Fruit fly (Drosophila melanogaster) S2 (cell line): ENCODE results near the gene CG1571.

Experiments used
- CG8478 ChIP-seq: fragments of >200 bp; optimal IDR thresholded peaks from 2 replicates; lab custom pipeline; 2018
- CTCF ChIP-seq, 2 experiments: fragments of >200 bp; optimal IDR thresholded peaks; 2 replicates each; lab custom pipeline; 2018

CG1571 gene

DNA sequence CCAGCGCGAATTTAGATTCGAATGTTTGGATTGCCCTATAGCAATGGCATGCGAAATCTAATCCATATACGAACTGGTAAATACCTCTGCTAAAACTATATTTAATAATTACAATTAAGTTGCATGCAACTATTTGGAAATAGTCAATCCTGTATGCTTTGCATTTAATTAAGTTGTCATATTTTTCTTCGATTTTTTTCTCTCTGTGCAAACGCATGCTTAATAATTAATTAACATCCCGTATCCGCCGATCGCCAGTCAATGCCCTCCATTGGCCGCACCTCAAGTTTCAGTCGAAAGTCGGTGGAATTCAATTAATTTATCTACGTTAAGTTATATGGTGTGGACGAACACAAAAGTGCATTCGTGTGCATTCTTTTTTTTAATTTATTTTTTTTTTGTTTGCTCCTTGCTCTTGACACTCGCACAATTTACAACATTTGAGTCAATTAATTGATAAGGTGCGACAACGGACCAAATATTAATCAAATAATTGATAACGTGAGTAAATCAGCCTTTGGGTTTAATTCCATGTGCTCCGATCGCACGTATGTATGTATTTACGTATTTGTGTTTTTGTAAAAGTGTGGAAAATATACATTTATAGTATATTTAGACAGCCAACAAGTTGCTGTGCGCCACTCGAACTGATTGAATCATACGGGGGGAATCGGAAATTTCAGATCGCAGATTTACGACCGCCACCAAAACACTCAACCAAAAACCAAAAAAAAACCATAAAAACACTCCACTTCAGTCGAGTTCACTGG is 30.8 kb downstream of the CG1571 start:
- no peak for TF ChIP-seq CTCF (optimal IDR thresholded peaks at IDR 0.05; lab: Kevin White, UChicago)
- no peak for TF ChIP-seq CG8478 (lab: Kevin White, UChicago)

DNA sequence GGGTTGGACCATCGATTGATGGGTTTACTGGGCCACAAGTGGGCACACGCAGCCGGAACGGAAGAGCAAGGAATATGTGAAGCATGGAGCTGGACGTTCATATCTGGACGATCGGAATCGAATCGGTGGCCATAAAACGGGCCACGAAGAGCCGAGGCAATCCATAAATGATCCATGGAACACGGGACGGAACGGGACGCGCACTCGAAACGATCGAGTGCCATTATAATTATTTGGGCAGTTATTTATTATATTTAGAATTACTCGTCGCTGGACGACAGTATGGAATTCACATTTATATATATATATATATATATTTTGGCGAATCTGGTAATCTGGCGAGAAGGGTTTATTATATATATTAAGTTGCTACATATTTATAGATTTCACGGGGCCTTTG is 32.3 kb downstream of the CG1571 start:
- TF ChIP-seq CG8478 (lab: Kevin White, UChicago) (no peak), CTCF (optimal IDR thresholded peaks at IDR 0.05; lab: Kevin White, UChicago) (no peak)

DNA sequence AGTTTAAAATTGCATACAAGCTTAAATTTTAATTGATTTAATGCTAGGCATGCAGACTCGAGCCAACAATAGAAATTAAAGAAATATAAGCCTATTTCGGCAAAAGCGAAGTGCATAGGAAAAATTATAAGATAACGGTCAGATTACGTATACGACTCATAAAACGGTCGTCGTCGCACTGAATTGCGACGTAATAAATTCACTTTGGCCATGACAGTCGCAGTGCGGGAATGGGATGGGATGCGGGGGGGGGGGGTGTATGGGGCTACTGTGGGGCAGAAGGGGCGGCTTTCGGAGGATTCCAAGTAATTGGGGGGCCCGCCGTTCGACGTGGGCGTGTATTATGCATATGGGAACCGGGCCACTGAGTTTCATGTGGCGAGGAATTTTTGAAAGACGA is 35.3 kb downstream of the CG1571 start:
- TF ChIP-seq CG8478 (lab: Kevin White, UChicago), result no peak
- no peak for TF ChIP-seq CTCF (optimal IDR thresholded peaks at IDR 0.05; lab: Kevin White, UChicago)

DNA sequence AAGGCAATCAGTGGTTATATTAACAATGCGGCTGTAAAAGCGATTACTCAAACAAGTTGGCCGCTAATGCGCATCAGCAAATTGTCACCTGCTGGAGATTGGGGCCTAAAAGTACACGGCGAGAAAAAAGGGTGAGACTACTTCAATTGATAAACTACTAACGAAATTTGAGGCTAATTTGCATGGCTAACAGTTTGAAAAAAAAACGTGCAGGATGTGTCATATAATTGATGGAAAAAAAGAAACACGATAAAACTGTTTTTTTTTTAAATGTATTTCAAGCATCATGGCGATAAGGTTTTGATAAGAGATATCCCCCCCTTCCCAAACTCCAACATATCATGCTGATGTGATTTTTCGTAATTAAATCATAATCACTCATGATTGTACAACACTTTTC is 37.0 kb downstream of the CG1571 start:
- TF ChIP-seq CTCF (optimal IDR thresholded peaks at IDR 0.05; lab: Kevin White, UChicago) (no peak), CG8478 (lab: Kevin White, UChicago) (no peak)

DNA sequence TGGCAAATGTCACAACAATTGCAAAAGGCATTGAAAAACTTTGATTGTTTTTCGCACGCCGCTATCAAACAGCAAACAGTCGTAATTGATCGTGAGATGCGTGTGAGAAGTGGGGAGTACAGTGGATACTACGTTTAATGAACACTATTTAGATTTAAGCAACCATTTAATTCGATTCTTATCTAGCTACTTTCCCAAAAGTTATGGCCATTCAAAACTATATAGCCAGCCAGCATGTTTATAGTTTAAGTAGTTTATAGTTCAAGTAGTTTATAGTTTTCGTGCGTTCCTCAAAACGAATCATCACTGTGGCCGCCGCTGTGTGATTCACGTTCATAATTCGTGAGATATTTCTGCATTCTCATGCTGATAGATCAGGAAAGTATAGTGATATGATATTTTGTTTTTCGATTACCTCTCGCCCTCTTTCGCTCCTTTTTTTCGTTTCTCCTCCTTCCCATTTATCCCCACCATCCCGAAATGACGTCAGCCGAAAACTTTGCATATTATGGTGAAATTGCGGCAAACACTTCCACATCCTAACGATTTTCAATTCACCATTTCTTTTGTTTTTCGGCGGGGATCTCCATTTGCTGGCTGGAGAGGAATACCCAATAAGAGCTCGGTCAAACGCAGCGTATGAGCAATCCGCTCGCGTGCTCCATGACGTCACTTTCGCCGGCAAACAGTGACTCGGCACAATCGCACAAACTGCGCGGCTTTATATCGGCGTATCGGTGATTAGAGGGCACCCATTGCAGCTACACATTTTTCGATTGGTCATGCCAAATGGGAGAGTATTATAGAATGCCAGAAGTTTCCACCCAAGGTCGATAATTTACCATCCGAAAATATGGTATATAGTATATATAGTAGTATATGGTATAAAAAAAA is 38.0 kb downstream of the CG1571 start:
- no peak for TF ChIP-seq CTCF (optimal IDR thresholded peaks at IDR 0.05; lab: Kevin White, UChicago)
- TF ChIP-seq CG8478 (lab: Kevin White, UChicago), result no peak

DNA sequence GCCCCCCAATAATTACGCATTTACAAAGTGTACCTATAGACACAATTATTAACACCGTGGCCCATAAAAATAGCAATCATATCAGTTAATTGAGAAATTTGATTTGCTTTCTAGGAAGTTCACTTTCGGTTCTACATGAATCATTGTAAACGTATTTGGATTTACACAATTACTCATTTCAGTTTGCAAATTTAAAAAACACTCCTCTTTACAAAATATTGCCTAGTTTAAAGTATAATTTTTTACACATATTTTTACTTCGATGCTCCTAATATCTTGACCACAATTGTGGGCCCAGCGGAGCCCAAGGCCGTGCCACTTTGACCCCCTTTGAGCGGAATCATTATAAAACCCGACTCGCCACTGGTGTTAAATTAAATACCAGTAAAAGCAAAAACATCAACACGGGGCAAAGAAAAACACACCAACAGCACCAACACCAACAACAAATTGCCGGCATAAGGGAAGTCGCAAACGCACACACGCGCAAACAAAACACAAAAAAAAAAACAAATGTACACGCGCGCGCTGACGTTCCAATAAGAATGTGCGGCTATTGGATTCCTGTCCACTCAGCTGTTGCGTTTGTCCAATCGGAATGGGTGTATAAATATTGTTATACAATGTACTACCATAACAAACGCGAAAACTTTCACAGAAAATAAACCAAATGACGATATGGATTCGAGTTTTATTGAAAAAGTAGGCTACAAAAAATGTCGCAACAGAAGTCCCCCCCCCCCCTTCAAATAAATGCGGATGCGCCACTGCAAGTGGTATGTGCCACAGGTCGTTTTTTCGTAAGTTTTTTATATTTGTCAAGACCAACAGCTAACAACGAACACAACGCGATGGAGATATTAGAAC is 39.0 kb downstream of the CG1571 start:
- no peak for TF ChIP-seq CG8478 (lab: Kevin White, UChicago)
- TF ChIP-seq CTCF (optimal IDR thresholded peaks at IDR 0.05; lab: Kevin White, UChicago), result no peak

DNA sequence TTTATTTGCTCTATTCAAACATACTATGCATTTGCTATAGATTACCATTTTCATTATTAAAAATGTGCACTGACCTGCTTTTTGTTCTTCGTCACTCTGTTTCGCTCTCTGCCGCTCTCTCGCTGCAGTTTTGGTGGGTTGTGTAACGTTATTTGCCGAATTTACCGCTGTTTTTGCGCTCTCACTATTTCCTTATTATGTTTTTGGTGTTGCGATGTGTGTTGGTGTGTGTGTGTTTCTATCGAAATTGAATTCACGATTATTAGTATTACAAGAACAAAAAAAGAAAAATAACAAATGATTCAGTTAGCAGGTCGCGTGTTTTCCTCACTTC is 39.6 kb downstream of the CG1571 start:
- no peak for TF ChIP-seq CTCF (optimal IDR thresholded peaks at IDR 0.05; lab: Kevin White, UChicago)
- TF ChIP-seq CG8478 (lab: Kevin White, UChicago), result no peak

DNA sequence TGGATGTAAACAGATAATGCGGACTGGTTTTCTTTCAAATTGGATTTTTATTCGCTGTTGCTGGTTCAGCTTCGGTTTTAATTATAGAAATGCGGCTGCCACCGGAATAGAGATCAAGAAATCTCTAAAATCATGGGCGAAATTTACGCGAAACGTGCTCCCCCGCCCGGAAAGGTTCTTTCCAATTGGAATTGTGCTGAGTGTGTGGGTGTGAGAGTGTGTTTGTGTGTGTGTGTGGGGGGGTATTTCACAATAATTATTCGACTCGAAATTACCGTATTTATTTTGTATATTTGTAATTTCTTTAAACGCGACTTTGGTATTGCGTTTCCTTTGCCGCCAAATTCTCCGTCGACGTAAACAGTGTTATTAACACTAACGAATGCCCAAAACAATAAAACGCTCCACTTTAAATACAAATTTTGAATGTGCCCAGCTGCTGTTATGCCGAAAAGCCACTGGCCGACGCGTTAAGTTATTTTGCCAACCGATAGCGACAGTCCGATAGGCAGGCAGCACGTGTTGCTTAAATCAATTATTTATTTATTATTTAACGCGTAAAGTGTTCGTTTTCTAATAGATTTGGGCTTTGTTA is 40.1 kb downstream of the CG1571 start, which contains the start of gene Gclc:
Gene Gclc, minus strand, starts transcription at position 431 of the 595 bp plus-strand sequence.
- TF ChIP-seq CG8478 (lab: Kevin White, UChicago) (no peak), CTCF (optimal IDR thresholded peaks at IDR 0.05; lab: Kevin White, UChicago) (no peak)

DNA sequence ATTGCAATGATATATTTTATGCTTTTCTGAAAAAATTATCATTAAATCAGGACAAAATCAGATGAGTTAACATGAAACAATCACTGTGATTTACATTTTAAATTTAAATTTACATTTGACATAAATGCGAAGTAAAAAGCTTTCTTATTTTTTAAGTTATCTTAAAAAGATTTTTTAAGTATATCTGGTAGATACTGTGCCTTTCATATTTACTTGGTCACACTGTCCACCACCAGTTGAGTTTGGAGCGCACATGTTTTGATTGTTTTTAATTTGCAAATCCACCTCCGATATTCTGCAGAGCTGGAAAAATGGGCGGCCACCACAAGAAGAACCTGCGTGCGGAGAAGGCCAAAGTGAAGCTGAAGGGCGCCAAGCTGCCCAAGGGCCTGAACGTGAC is 41.1 kb downstream of the CG1571 start, which contains the start of gene CG1575:
Gene CG1575, plus strand, starts transcription at position 200 of the 400 bp plus-strand sequence.
- TF ChIP-seq CTCF (optimal IDR thresholded peaks at IDR 0.05; lab: Kevin White, UChicago), result no peak
- TF ChIP-seq CG8478 (lab: Kevin White, UChicago), result no peak

DNA sequence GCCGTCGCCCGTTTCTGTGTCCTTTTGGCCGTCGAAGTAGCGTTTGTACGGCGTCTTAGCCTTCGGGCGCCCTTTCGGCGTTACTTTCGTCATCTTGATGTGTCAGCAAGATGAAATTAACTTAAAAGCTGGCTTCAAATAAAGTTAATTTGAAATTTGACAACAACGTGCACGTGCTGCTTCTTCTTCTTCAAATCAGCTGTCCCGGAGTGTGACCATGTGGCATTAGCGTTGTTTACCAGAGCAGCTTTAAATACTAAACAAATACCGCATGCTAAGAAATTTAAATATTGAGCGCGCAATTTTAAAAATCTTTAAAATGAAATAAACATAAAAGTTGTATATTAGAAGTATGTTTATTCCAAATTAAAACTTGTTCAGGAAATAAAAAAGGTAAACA is 45.3 kb downstream of the CG1571 start, which contains the start of gene CG2260:
Gene CG2260, minus strand, starts transcription at position 209 of the 400 bp plus-strand sequence.
- TF ChIP-seq CTCF (optimal IDR thresholded peaks at IDR 0.05; lab: Kevin White, UChicago), result no peak
- TF ChIP-seq CG8478 (lab: Kevin White, UChicago), result no peak

DNA sequence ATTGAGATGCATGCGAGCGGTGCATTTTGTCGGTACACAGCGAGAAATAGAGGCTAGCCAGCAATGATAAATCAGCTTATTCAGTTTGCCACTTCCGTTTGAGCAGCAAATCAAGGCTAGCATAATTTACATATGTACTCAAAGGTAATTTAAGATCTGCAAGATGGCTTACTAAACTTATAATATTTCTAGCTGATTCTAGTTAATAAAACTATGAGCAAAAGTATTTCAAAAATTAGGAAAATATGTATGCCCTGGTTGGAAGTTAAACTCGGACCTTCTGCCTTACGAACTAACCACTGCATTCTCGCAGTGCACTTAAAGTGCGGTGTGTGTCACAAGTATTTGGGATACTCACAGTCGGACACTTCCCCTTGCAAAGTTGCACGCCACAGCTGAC is 47.2 kb downstream of the CG1571 start:
- TF ChIP-seq CG8478 (lab: Kevin White, UChicago), result no peak
- TF ChIP-seq CTCF (optimal IDR thresholded peaks at IDR 0.05; lab: Kevin White, UChicago), result no peak

DNA sequence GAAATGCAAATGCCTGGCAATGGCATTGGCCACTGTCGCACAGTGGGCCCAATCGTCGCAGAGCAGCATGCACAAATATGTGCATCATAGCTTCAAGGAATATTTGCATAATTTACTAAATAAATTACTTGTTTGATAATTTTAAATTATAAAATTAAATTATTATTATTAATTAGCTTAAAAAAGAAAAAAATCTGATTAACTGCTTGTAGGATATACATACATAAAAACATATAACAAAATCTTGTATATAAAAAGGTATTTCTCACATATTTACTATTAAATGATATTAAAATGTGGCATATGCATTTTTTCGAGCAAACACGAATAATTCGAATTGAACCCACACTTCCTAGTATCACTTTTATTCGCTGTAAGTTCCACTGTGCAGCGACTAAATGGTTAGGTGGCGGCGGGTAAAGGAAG is 49.6 kb downstream of the CG1571 start:
- no peak for TF ChIP-seq CTCF (optimal IDR thresholded peaks at IDR 0.05; lab: Kevin White, UChicago)
- TF ChIP-seq CG8478 (lab: Kevin White, UChicago), result no peak

DNA sequence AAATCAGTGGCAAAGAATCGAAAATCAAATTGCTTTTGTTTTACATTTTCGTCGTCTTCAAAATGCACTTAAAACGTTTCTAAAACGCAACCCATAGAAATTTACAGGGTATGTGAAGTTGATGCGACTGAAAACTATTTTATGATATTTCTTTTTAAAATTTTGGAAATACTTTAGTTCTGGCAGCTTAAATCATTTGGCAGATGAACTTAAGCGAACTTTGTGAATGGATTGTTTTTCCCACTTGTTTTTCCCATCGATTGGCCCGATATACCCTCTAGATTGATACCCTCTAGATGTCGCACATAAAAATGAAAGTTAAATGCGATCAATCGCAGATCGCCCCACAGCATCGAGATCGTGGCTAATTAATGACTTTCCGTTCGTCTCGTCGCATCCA is 50.5 kb downstream of the CG1571 start:
- TF ChIP-seq CG8478 (lab: Kevin White, UChicago), result no peak
- no peak for TF ChIP-seq CTCF (optimal IDR thresholded peaks at IDR 0.05; lab: Kevin White, UChicago)
